Fruit fly (Drosophila melanogaster): Measurements from ENCODE around the gene AhcyL1.

dm6 chr3L:2745698-2746410 is 26.3 kb downstream of the AhcyL1 start:
- TF ChIP-seq ovo (GFP tag; optimal IDR thresholded peaks at IDR 0.05) (no peak), CG7045 (GFP tag; optimal IDR thresholded peaks at IDR 0.05) (no peak)
